Worm (Caenorhabditis elegans) whole organism, L4/young adult: ENCODE results near the gene C25H3.1.

Experiments
- W03F9.2 ChIP-seq: fragments of 150-350 bp; optimal IDR thresholded peaks from 2 replicates; lab custom pipeline; 2014; ENCODE audit warnings: missing biosample characterization, missing genetic modification characterization
- dao-5 ChIP-seq: sonication (generic microtip); optimal IDR thresholded peaks from 2 replicates; lab custom pipeline; 2016; ENCODE audit warnings: missing genotype, missing genetic modification characterization, moderate library complexity, missing compliant biosample characterization
- him-1 ChIP-seq: sonication (generic microtip); optimal IDR thresholded peaks from 2 replicates; lab custom pipeline; 2016; ENCODE audit warnings: missing genotype, missing genetic modification reagents, missing genetic modification characterization, missing compliant biosample characterization

The C25H3.1 gene

DNA sequence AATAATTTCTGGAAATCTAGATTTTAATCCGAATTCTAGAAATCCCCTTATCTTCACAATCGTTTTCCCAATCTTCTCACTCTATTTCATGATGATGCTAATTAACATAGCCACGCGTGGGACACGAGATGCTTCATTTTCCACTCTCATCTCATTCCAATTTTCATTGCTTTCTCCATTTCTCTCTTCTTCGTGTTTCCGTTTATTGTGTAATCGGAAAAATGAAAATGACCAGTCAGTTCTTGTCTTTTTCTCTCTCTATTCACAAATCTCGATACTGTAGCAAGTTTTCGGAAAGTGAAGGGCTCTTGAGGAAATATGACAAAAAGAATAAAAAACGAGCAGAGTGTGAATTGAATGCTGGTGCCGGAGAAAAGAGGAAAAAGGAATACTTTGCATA, 5.6 kb downstream of the C25H3.1 start:
- no peak for TF ChIP-seq dao-5 (tag; lab: Kevin White, UChicago)
- TF ChIP-seq W03F9.2 (tag; lab: Kevin White, UChicago) = no peak
- no peak for TF ChIP-seq him-1 (tag; lab: Kevin White, UChicago)

DNA sequence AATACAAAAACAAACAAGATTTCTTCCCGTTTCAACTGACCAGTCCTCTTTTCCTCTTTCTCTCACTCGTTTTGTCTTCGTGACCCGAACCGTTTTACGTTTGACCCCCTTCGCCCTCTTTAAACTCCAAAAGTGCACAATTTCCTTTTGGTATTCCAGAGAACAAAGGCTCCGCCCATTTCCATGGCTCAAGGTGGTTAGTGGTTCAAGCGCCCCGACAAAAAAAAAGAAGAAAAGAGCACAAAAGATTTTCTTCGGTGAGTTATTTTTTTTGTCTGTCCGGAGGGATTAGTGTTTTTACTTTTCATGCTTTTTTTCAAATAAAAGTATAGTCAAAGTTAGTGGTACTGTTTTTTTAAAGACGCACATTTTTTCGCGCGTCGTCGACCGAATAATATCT, 8.7 kb downstream of the C25H3.1 start, which contains the start of gene osta-2:
Gene osta-2, plus strand, starts transcription at position 160 of the 400 bp plus-strand sequence.
- TF ChIP-seq him-1 (tag; lab: Kevin White, UChicago) = no peak
- no peak for TF ChIP-seq dao-5 (tag; lab: Kevin White, UChicago)
- TF ChIP-seq W03F9.2 (tag; lab: Kevin White, UChicago) = no peak

DNA sequence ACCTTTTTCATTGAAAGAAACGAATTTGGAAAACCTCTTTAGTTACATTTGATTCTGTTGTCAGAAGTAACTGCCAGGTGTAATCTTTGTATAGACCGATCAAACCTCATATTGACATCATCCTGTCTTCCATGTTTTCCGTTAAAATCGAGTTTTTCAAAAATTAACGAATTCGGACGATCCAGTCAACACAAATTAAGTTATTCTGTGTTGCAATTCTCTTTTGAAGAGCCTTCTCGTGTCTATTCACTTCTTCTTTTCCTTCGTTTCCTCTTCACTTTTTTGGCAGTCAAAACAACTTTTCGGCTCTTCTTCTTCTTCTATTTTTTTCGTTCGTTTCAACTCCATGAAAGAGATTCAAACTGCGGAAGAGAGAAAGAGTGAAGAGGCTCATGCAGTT, 9.3 kb downstream of the C25H3.1 start:
- TF ChIP-seq dao-5 (tag; lab: Kevin White, UChicago) = no peak
- TF ChIP-seq W03F9.2 (tag; lab: Kevin White, UChicago) = no peak
- TF ChIP-seq him-1 (tag; lab: Kevin White, UChicago) = no peak

DNA sequence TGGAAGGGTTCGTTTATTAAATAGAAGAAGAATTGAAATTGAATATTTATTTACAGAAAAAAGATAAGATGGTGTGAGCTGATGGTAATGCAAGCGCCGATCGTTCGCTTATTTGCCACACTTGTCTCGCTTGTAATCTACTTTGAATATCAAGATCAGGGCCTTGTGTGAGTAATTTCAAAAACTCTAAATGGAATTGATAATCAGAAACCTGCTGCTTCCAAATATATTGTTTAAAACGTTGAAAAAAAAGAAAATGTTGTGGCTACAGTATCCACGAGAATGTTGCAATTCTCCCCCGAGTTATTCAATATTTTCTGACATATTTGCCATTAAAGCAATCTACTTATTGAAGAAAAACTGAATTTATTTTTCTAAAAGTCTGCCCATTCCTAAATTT, 12.0 kb downstream of the C25H3.1 start:
- TF ChIP-seq dao-5 (tag; lab: Kevin White, UChicago) = no peak

DNA sequence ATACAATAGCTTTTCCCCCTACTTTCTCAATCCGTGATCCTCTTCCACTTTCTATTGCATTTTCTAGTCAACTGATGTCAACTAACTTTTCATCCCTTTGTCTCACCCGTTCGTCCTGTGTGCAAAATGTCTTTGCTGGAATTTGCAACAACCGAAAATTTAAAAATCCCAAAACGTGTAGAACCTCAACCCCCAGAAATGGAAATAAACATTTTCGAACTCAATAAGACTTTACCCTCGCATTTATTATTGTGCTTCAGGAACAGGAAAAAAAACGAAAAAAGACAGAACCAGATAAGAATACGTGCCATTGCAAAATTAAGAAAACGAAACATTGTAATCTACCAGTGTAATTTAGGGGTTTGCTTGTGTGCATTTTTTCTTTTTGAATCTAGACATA, 13.3 kb downstream of the C25H3.1 start:
- TF ChIP-seq dao-5 (tag; lab: Kevin White, UChicago) (no peak), W03F9.2 (tag; lab: Kevin White, UChicago) (no peak), him-1 (tag; lab: Kevin White, UChicago) (no peak)

DNA sequence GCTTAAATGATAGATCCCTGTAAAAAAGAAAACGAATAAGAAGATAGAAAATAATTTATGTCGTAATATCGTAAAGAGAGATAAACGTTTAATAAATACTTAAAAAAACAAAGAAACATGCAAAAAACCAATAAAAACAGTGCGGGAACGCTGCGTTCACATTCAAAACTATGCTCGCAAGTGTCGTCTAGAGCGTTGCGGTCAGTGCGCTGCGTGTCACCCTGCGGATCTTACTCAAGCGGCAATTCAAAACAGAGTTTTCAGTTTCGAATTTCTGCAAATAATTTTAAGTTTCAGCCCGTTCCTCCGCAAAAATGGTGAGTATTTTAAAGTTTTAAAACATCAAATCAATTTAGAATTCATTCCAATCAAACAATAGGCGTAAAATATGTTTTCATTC, 15.9 kb downstream of the C25H3.1 start, which contains the start of the genes tiar-1 and lelo-4:
Gene tiar-1, minus strand, starts transcription at position 17 of the 400 bp plus-strand sequence.
Gene lelo-4, plus strand, starts transcription at position 118 of the 400 bp plus-strand sequence.
- peak; percentile 35 for TF ChIP-seq him-1 (tag; lab: Kevin White, UChicago)
- TF ChIP-seq W03F9.2 (tag; lab: Kevin White, UChicago) = peak; percentile 74
- no peak for TF ChIP-seq dao-5 (tag; lab: Kevin White, UChicago)

DNA sequence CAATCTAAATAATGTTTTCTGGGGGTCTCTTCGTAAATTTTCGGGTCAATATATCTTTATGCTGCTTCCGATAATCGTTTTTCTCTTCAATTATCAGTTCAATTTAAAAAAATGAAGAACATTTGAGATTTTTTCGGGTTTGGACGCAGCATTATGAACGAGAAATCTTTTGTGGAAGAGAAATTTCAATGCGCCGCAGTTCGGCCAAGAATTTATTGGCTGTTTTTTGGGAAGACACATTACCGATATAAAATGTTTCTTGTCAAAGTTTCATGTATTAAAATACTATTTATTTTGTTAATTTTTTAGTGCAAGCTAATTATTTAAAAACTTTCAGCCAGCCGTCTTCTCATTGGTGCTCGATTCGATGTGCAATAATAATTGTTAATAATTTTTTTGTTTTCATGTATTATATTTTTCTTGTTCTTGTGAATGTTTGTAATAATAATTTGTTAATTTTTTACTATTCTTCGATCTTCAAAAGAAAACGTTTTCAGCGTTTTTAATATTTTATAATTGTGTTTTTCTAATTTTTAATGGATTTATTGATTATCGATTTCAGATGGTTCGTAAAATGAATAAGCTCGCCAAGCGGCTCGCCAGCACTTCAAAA, 17.0 kb downstream of the C25H3.1 start, which contains the start of the genes C18A3.10 and C18A3.3:
Gene C18A3.10, minus strand, starts transcription at position 101 of the 613 bp plus-strand sequence.
Gene C18A3.3, plus strand, starts transcription at position 563 of the 613 bp plus-strand sequence.
- TF ChIP-seq him-1 (tag; lab: Kevin White, UChicago) = no peak
- TF ChIP-seq dao-5 (tag; lab: Kevin White, UChicago) = no peak
- no peak for TF ChIP-seq W03F9.2 (tag; lab: Kevin White, UChicago)

DNA sequence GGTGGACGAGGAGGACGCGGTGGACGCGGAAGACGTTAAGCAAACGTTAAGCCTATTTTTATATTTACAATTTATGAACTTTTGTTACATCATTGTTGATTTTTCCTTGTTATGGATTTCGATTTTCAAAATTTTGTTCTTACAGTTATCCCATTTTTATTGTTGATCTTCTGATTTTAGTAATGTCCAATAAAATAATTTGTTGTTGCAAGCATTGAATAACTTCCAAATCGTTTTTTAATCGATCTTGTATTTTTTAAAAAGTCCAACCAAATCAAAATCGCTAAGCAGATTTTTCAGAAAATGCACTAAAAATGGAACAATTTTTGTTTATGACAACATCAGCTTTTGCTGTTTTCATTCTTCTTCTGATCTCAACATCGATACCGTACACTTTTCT, 19.0 kb downstream of the C25H3.1 start, which contains the start of gene zipt-3:
Gene zipt-3, plus strand, starts transcription at position 301 of the 400 bp plus-strand sequence.
- TF ChIP-seq dao-5 (tag; lab: Kevin White, UChicago) (no peak), him-1 (tag; lab: Kevin White, UChicago) (no peak), W03F9.2 (tag; lab: Kevin White, UChicago) (no peak)

DNA sequence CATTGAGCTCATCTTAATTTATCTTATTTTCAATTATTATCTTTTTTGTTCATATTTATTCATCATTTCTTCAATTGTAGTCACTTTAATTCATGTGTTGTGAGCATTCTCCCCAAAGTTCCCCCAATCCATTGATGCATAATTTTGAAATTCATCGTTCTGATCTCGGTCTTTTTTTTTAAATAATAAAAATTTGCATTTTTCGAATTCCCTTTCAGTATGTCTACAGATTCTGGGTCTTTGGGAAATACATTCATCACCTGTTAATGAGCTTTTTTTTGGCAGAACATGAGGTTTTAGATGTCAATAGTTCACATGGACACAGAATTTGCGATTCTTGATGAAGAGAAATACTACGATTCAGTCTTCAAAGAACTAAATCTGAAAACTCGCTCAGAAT, 21.0 kb downstream of the C25H3.1 start, which contains the start of gene damt-1:
Gene damt-1, plus strand, starts transcription at position 301 of the 400 bp plus-strand sequence.
- TF ChIP-seq dao-5 (tag; lab: Kevin White, UChicago) = no peak
- no peak for TF ChIP-seq him-1 (tag; lab: Kevin White, UChicago)
- TF ChIP-seq W03F9.2 (tag; lab: Kevin White, UChicago) = no peak

DNA sequence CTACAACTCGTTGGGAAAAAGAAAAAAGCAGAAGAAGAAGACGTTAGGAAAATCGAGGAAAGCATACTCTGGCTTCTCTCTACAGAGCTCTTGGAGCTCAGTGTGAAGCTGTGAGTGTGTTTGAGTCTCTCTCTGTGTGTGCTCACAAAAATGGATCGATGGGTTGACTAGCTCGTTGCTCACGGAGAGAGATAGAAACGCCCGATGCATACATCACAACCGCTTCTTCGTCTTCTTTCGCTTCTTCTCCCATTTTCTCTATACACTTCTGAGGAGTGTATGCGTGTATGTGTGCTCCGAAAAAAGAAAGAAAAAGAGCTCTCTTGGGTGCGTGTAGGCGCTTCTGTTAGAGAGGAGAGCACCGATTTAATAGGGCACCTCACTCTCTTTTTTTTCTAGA, 26.2 kb downstream of the C25H3.1 start:
- TF ChIP-seq dao-5 (tag; lab: Kevin White, UChicago) (no peak), him-1 (tag; lab: Kevin White, UChicago) (peak; percentile 83)

DNA sequence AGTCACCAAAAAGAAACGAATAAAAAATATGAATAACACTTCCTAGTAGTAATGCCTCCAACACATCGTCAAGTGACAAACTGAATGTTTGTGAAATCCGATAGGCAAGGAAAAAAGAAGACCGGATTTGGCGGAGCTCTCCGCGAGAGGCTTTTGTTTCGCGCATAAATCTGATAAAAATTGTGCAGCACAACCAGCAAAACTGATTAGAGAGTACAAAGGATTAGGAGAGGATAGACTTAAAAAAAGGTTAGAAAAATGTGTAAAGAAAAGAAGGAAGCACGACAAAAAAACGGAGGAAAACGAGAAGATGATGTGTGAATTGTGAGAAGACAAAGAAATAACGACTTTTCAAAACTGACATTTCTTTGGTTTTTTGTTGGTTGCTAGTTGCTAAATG, 28.8 kb downstream of the C25H3.1 start, which contains the start of gene rab-3:
Gene rab-3, minus strand, starts transcription at position 147 of the 400 bp plus-strand sequence.
- TF ChIP-seq him-1 (tag; lab: Kevin White, UChicago) = peak; percentile 1
- no peak for TF ChIP-seq W03F9.2 (tag; lab: Kevin White, UChicago)
- no peak for TF ChIP-seq dao-5 (tag; lab: Kevin White, UChicago)

DNA sequence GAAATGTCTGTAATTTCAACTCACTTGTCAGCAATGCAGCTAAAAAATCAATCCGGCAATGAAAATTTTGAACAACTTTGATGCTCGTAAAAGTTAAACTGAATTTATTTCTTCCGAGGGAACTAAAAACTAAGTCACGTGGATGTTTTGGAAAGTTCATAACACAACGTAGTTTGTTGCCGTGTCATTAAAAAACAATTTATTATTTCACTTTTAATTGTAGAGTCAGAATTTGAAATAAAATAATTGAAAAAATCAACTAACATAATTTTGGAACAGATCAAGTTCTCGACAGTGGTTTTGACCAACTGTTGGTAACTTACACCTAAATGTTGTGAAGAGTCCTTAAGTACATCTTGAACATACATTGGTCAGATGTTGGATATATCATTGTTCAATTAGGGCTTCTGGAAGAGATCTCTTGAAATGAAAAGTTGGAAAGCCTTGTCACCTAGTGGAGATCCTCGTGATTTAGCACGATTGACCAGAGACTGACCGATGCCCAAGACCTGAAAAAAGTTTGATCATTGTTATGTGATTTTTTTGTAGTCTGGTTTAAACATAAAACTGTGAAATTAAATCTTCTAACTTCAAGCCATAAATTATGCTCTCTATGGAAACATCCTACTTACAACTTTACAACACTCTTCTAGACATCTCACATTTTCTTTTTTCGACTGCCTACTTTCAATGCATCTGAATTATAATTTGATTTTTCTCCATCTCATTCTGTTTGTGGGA, 31.6 kb downstream of the C25H3.1 start, which contains the start of the genes C18A3.7 and C18A3.11:
Gene C18A3.7, minus strand, starts transcription at position 101 of the 741 bp plus-strand sequence.
Gene C18A3.11, plus strand, starts transcription at position 691 of the 741 bp plus-strand sequence.
- TF ChIP-seq him-1 (tag; lab: Kevin White, UChicago) (no peak), W03F9.2 (tag; lab: Kevin White, UChicago) (no peak), dao-5 (tag; lab: Kevin White, UChicago) (no peak)

DNA sequence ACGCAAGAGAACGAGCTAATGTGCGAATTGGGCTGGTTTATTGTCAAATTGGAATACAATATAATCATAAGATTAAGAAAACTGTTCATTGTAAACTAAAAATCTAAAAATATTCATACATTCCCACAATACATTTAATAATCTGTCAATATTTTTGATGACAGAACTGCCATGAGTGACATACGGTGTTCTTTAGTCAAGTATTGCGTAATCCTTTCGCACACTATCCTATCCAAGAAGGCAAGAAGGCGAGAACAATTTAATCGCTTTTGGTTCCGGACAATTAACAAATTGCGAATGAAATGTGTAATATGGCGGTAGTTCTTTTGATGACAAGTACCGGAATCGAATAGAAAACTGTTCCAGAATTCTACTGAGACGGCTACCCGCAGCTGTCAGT, 36.0 kb downstream of the C25H3.1 start:
- TF ChIP-seq dao-5 (tag; lab: Kevin White, UChicago) = no peak
- TF ChIP-seq W03F9.2 (tag; lab: Kevin White, UChicago) = no peak
- no peak for TF ChIP-seq him-1 (tag; lab: Kevin White, UChicago)
